Worm (Caenorhabditis elegans): ENCODE data around the gene cas-1.

cas-1 gene

ce11 chrX:16782797-16783259, 30.6 kb downstream of the cas-1 start, which contains the start of gene T01C8.3:
TSS of gene T01C8.3 (minus strand) at chrX:16783209.
- TF ChIP-seq W03F9.2 (tag; optimal IDR thresholded peaks at IDR 0.05) (no peak), dao-5 (tag; optimal IDR thresholded peaks at IDR 0.05) (no peak), him-1 (tag; optimal IDR thresholded peaks at IDR 0.05) (no peak)

- TF ChIP-seq dao-5 (tag; optimal IDR thresholded peaks at IDR 0.05) (no peak), W03F9.2 (tag; optimal IDR thresholded peaks at IDR 0.05) (no peak), him-1 (tag; optimal IDR thresholded peaks at IDR 0.05) (no peak)
Measured at ce11 chrX:16775335-16775835, 38.1 kb downstream of the cas-1 start.

- TF ChIP-seq W03F9.2 (tag; optimal IDR thresholded peaks at IDR 0.05): no peak
- no peak for TF ChIP-seq him-1 (tag; optimal IDR thresholded peaks at IDR 0.05)
- no peak for TF ChIP-seq dao-5 (tag; optimal IDR thresholded peaks at IDR 0.05)
Measured at ce11 chrX:16773421-16773820, 40.0 kb downstream of the cas-1 start.

DNA sequence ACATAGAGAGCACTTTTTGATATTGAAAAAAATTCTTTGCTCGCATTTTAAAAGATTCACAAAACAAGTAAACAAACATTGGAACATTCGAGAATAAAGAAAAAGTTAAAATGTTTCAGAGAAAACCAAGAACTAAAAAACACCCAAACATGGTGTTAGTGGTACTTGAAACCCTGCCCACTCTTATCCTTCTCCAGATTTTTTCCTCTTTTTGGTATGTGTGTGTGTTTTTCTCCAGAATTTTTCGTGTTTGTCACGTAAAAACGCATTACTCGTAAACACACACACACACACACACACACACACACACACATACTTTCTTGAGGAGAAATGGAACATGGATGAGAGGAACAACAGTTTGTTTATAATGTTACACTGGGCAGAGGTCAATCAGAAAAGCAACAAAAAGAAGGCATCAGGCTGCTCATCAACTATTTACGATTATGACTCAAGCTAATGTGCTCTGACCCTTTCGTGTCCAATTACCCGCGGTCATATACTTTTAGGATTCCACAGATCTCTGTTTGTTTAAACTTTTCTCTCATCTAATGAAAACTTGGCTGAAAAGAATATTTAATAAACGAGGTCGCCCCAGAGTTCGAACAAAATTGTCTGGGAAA, 41.2 kb downstream of the cas-1 start:
- TF ChIP-seq him-1 (tag; optimal IDR thresholded peaks at IDR 0.05) (no peak), W03F9.2 (tag; optimal IDR thresholded peaks at IDR 0.05) (no peak), dao-5 (tag; optimal IDR thresholded peaks at IDR 0.05) (no peak)

DNA sequence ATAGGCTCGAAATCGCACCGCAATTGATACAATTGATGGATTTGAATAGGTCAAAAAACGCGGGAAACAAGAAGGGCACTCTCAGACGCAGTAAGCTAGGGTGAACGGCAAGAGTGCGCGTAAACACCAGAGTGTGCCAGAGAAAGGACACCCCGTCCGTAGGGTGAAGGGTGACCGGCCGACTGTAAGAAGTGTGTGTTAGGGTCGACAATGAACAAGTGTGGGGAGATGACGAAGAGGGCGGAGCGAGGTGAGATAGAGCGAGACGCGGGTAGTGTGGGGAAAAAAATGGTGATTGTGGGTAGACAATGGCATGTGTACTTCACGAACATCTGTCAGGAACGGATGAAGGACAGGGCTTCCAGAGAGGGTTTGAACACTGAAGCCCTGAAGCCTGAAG, 42.5 kb downstream of the cas-1 start:
- no peak for TF ChIP-seq him-1 (tag; optimal IDR thresholded peaks at IDR 0.05)
- TF ChIP-seq W03F9.2 (tag; optimal IDR thresholded peaks at IDR 0.05): no peak
- no peak for TF ChIP-seq dao-5 (tag; optimal IDR thresholded peaks at IDR 0.05)

- TF ChIP-seq dao-5 (tag; optimal IDR thresholded peaks at IDR 0.05): no peak
- TF ChIP-seq him-1 (tag; optimal IDR thresholded peaks at IDR 0.05): no peak
- no peak for TF ChIP-seq W03F9.2 (tag; optimal IDR thresholded peaks at IDR 0.05)
Measured at ce11 chrX:16770398-16770797, 43.1 kb downstream of the cas-1 start, which contains the start of gene mct-6. TSS of gene mct-6 (minus strand) at chrX:16770498.

ce11 chrX:16762529-16762928, 50.9 kb downstream of the cas-1 start, which contains the start of gene C10E2.1:
TSS of gene C10E2.1 (plus strand) at chrX:16762829.
- TF ChIP-seq dao-5 (tag; optimal IDR thresholded peaks at IDR 0.05): no peak
- no peak for TF ChIP-seq W03F9.2 (tag; optimal IDR thresholded peaks at IDR 0.05)
- no peak for TF ChIP-seq him-1 (tag; optimal IDR thresholded peaks at IDR 0.05)
